Worm (Caenorhabditis elegans): ENCODE measurements around the gene Y110A2AL.7.

ce11 chrII:2846552-2846951, 3.6 kb upstream of the Y110A2AL.7 start:
- TF ChIP-seq unc-39 (tag; optimal IDR thresholded peaks at IDR 0.05) (no peak), nhr-23 (tag; optimal IDR thresholded peaks at IDR 0.05) (no peak), fkh-10 (GFP tag; optimal IDR thresholded peaks at IDR 0.05) (no peak), nhr-67 (tag; optimal IDR thresholded peaks at IDR 0.05) (no peak), snpc-4 (tag; optimal IDR thresholded peaks at IDR 0.05) (no peak), nhr-12 (tag; optimal IDR thresholded peaks at IDR 0.05) (no peak), nhr-11 (tag; optimal IDR thresholded peaks at IDR 0.05) (no peak), elt-2 (tag; optimal IDR thresholded peaks at IDR 0.05) (no peak), pha-4 (tag; optimal IDR thresholded peaks at IDR 0.05) (no peak), skn-1 (tag; optimal IDR thresholded peaks at IDR 0.05) (no peak)

Measured in whole organism, L3 larva.